Worm (Caenorhabditis elegans): Measurements from ENCODE around the gene arrd-26.

Gene arrd-26

DNA sequence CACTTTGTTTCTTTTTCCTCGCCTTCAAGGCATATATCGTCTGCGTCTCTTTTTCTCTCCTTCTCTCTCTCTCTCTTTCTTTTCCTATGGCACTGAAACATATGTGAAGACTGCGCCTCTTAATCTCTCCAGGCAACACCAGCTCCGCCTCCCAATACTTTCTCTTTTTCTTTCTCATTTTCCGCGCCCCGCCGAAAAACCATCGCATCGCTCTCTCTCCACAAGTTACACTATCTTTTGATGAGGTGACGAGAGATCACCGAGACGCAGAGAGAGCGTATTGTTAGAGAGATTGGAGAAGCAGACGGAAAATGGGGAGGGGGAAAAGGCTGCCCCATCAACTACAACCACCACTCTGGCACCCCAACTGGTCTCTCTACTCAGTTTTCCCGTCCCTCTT is 17.2 kb upstream of the arrd-26 start (continued):
- TF ChIP-seq ceh-63 (GFP tag; optimal IDR thresholded peaks at IDR 0.05) (no peak), efl-3 (GFP tag; optimal IDR thresholded peaks at IDR 0.05) (no peak), irx-1 (tag; optimal IDR thresholded peaks at IDR 0.05) (peak; percentile 72), dpl-1 (GFP tag; optimal IDR thresholded peaks at IDR 0.05) (peak; percentile 48 to 63 (median 51)), hlh-4 (tag; optimal IDR thresholded peaks at IDR 0.05) (no peak), rnt-1 (tag; optimal IDR thresholded peaks at IDR 0.05) (peak; percentile 81), nhr-237 (tag; optimal IDR thresholded peaks at IDR 0.05) (peak; percentile 49), nhr-47 (tag; optimal IDR thresholded peaks at IDR 0.05) (peak; percentile 84), C34B4.2 (tag; optimal IDR thresholded peaks at IDR 0.05) (no peak), lin-35 (GFP tag; optimal IDR thresholded peaks at IDR 0.05) (peak; percentile 52 to 66), zip-4 (GFP tag; optimal IDR thresholded peaks at IDR 0.05) (no peak), elt-2 (tag; optimal IDR thresholded peaks at IDR 0.05) (no peak), unc-130 (tag; optimal IDR thresholded peaks at IDR 0.05) (no peak), egl-27 (tag; optimal IDR thresholded peaks at IDR 0.05) (peak in 1 of 2 experiments; percentile 64), snpc-4 (tag; optimal IDR thresholded peaks at IDR 0.05) (peak; percentile 57), lir-3 (tag; optimal IDR thresholded peaks at IDR 0.05; ENCODE audit: poor library complexity) (peak; percentile 53), isw-1 (GFP tag; IDR thresholded peaks at IDR 0.05) (peak; percentile 51; the same call in 1 of the 2 replicates), ets-5 (GFP tag; IDR thresholded peaks at IDR 0.05) (no peak), blmp-1 (tag; optimal IDR thresholded peaks at IDR 0.05) (peak; percentile 99), nhr-11 (tag; optimal IDR thresholded peaks at IDR 0.05) (no peak), unc-86 (tag; optimal IDR thresholded peaks at IDR 0.05) (peak; percentile 59), nhr-77 (tag; optimal IDR thresholded peaks at IDR 0.05) (peak; percentile 70), C16A3.4 (tag; optimal IDR thresholded peaks at IDR 0.05) (peak; percentile 58), lsy-2 (tag; optimal IDR thresholded peaks at IDR 0.05) (peak; percentile 75 to 85), elt-3 (tag; optimal IDR thresholded peaks at IDR 0.05) (peak in 2 of 6 experiments; percentile 6 to 46), aly-2 (tag; optimal IDR thresholded peaks at IDR 0.05) (peak; percentile 40), fos-1 (tag; optimal IDR thresholded peaks at IDR 0.05) (peak; percentile 59), nhr-12 (tag; optimal IDR thresholded peaks at IDR 0.05) (no peak), nhr-76 (tag; optimal IDR thresholded peaks at IDR 0.05) (no peak), ztf-11 (tag; optimal IDR thresholded peaks at IDR 0.05) (peak in 1 of 2 experiments; percentile 11), egl-13 (tag; optimal IDR thresholded peaks at IDR 0.05) (peak; percentile 4), lin-39 (tag; optimal IDR thresholded peaks at IDR 0.05) (no peak), zag-1 (tag; optimal IDR thresholded peaks at IDR 0.05) (no peak), nhr-19 (GFP tag; conservative IDR thresholded peaks at IDR 0.05) (peak; percentile 68), ces-1 (GFP tag; optimal IDR thresholded peaks at IDR 0.05) (peak; percentile 15), pqm-1 (tag; optimal IDR thresholded peaks at IDR 0.05) (no peak), C04F5.9 (tag; optimal IDR thresholded peaks at IDR 0.05) (peak; percentile 35), tbx-2 (tag; optimal IDR thresholded peaks at IDR 0.05) (peak; percentile 88), unc-98 (GFP tag; IDR thresholded peaks at IDR 0.05) (no peak), skn-1 (tag; optimal IDR thresholded peaks at IDR 0.05) (peak; percentile 49), nhr-20 (tag; optimal IDR thresholded peaks at IDR 0.05) (peak; percentile 83), ceh-90 (tag; optimal IDR thresholded peaks at IDR 0.05) (no peak), grh-1 (GFP tag; IDR thresholded peaks at IDR 0.05) (peak; percentile 56; the same call in 1 of the 2 replicates), swsn-7 (tag; optimal IDR thresholded peaks at IDR 0.05) (peak; percentile 85), nhr-71 (tag; optimal IDR thresholded peaks at IDR 0.05) (peak; percentile 93), sptf-1 (tag; optimal IDR thresholded peaks at IDR 0.05) (no peak), jun-1 (tag; optimal IDR thresholded peaks at IDR 0.05) (peak; percentile 75), mef-2 (tag; optimal IDR thresholded peaks at IDR 0.05) (peak; percentile 71), nhr-84 (tag; optimal IDR thresholded peaks at IDR 0.05) (no peak), nhr-28 (tag; optimal IDR thresholded peaks at IDR 0.05) (no peak), aha-1 (tag; optimal IDR thresholded peaks at IDR 0.05) (no peak), nhr-90 (tag; optimal IDR thresholded peaks at IDR 0.05; ENCODE audit: poor library complexity) (peak; percentile 65), snu-23 (GFP tag; optimal IDR thresholded peaks at IDR 0.05) (peak; percentile 93)
